Worm (Caenorhabditis elegans): ENCODE results near the gene nhr-93.

nhr-93 gene

DNA sequence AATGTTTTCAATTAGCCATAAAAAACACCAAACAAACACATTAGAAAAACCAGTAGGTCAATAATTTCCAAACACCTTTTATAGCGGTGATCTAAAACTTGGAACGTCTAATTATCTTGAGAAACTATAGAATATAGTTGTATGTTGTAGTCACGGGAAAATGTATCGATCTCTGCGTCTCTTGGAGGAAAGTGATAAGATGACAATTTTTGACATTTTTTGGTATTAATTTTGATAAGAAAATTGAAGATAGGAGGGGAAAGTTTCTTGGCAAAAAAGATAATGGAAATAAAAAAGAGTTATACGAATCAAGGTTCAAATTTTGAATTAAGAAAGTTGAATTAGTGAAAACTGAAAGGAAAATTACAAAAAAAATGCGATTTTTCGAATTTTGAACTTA, 32.5 kb downstream of the nhr-93 start:
- no peak for TF ChIP-seq elt-3 (tag; optimal IDR thresholded peaks at IDR 0.05)
- no peak for TF ChIP-seq drap-1 (GFP tag; optimal IDR thresholded peaks at IDR 0.05)
- no peak for TF ChIP-seq lin-13 (tag; optimal IDR thresholded peaks at IDR 0.05)
- no peak for TF ChIP-seq ceh-83 (GFP tag; optimal IDR thresholded peaks at IDR 0.05)
- TF ChIP-seq mep-1 (tag; optimal IDR thresholded peaks at IDR 0.05) = no peak
- TF ChIP-seq unc-120 (tag; optimal IDR thresholded peaks at IDR 0.05; ENCODE audit: poor library complexity, severe bottlenecking) = no peak
- TF ChIP-seq tbx-8 (GFP tag; optimal IDR thresholded peaks at IDR 0.05) = no peak
- no peak for TF ChIP-seq sptf-1 (tag; optimal IDR thresholded peaks at IDR 0.05)
- TF ChIP-seq unc-62 (GFP tag; optimal IDR thresholded peaks at IDR 0.05) = no peak
- no peak for TF ChIP-seq cnd-1 (tag; optimal IDR thresholded peaks at IDR 0.05)
- TF ChIP-seq blmp-1 (tag; optimal IDR thresholded peaks at IDR 0.05) = no peak
- no peak for TF ChIP-seq M03D4.4 (tag; optimal IDR thresholded peaks at IDR 0.05)

DNA sequence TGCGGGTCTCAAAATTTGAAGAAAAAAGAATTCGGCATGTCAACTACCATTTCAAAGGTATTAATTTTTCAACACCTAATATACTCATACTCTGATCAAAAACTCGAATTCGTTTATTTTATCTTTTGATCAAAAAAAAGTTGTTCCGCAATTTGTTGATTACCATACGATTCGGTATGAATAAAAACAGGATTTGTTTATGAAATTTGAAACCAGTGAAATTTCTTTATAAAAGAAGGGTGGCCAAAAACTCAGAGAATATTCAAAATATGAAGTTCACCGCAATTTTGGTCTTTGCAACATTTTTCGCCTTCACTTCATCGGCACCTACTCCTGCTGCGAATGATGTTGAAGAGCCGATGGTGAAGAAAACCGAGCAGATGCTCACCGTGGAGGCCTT, 36.2 kb downstream of the nhr-93 start, which contains the start of the genes C07G3.8 and C07G3.10:
TSS of gene C07G3.8 (minus strand) at position 101 of the 400 bp plus-strand sequence.
TSS of gene C07G3.10 (plus strand) at position 270 of the 400 bp plus-strand sequence.
- no peak for TF ChIP-seq elt-1 (tag; optimal IDR thresholded peaks at IDR 0.05; ENCODE audit: borderline replicate concordance, insufficient read depth)
- no peak for TF ChIP-seq mep-1 (tag; optimal IDR thresholded peaks at IDR 0.05)
- TF ChIP-seq tbx-8 (GFP tag; optimal IDR thresholded peaks at IDR 0.05) = no peak
- no peak for TF ChIP-seq lin-32 (GFP tag; optimal IDR thresholded peaks at IDR 0.05)
- TF ChIP-seq unc-39 (tag; optimal IDR thresholded peaks at IDR 0.05) = no peak
- TF ChIP-seq sem-2 (GFP tag; optimal IDR thresholded peaks at IDR 0.05) = no peak
- no peak for TF ChIP-seq M03D4.4 (tag; optimal IDR thresholded peaks at IDR 0.05)
- no peak for TF ChIP-seq ceh-43 (GFP tag; optimal IDR thresholded peaks at IDR 0.05)
- no peak for TF ChIP-seq zip-8 (tag; optimal IDR thresholded peaks at IDR 0.05)
- TF ChIP-seq hlh-1 (tag; optimal IDR thresholded peaks at IDR 0.05) = no peak
- no peak for TF ChIP-seq ztf-11 (tag; optimal IDR thresholded peaks at IDR 0.05)
- no peak for TF ChIP-seq lin-13 (tag; optimal IDR thresholded peaks at IDR 0.05)

DNA sequence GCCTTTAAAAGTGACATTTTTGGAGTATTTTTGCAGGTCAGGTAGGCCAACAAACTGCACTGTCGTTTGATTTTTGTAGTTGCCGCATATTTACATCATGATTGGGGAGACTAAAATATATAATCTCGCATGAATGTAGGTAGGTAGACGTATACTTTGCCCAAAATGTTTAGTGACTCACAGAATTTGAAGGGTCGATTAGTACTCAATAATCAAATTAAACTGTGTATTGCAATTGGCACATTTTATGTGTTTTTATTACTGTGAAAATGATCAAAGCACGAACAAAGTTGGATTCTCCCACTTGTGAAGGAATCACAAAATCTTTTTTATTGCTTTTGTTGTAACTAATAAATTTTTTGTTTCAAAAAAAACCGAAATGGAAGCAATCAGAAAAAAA, 41.3 kb downstream of the nhr-93 start, which contains the start of gene C07G3.15:
TSS of gene C07G3.15 (minus strand) at position 101 of the 400 bp plus-strand sequence.
- TF ChIP-seq unc-120 (tag; optimal IDR thresholded peaks at IDR 0.05; ENCODE audit: poor library complexity, severe bottlenecking) (no peak), unc-62 (GFP tag; optimal IDR thresholded peaks at IDR 0.05) (no peak), nhr-2 (tag; optimal IDR thresholded peaks at IDR 0.05) (no peak), lsy-2 (tag; optimal IDR thresholded peaks at IDR 0.05) (no peak), flh-1 (GFP tag; optimal IDR thresholded peaks at IDR 0.05) (no peak), ceh-83 (GFP tag; optimal IDR thresholded peaks at IDR 0.05) (no peak), ces-1 (GFP tag; optimal IDR thresholded peaks at IDR 0.05) (no peak), ztf-11 (tag; optimal IDR thresholded peaks at IDR 0.05) (no peak), nhr-237 (tag; optimal IDR thresholded peaks at IDR 0.05) (no peak), elt-1 (tag; optimal IDR thresholded peaks at IDR 0.05; ENCODE audit: borderline replicate concordance, insufficient read depth) (no peak), blmp-1 (tag; optimal IDR thresholded peaks at IDR 0.05) (no peak), nhr-12 (tag; optimal IDR thresholded peaks at IDR 0.05) (no peak), drap-1 (GFP tag; optimal IDR thresholded peaks at IDR 0.05) (no peak), mab-5 (tag; optimal IDR thresholded peaks at IDR 0.05) (no peak), mep-1 (tag; optimal IDR thresholded peaks at IDR 0.05) (no peak)

DNA sequence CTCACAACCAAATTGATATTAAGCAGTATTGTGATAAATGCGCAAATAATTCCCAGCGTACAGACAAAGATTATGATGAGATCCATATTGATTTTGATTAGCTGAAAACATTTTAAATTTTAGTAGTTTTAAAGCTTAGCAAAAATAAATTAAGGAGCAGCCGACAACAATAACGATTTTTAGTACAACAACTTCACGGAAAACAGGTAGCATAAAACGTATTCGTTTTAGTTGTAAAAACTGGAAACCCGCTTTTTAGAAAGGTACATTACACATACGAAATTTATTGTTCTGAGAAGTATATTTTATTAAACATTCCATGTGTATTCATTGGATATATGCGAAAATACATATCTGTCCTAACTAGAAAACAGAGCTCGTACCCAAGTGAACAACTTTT, 47.8 kb downstream of the nhr-93 start, which contains the start of gene srbc-36:
TSS of gene srbc-36 (minus strand) at position 101 of the 400 bp plus-strand sequence.
- TF ChIP-seq cnd-1 (tag; optimal IDR thresholded peaks at IDR 0.05) (no peak), mab-5 (tag; optimal IDR thresholded peaks at IDR 0.05) (no peak), hlh-1 (tag; optimal IDR thresholded peaks at IDR 0.05) (no peak), nhr-2 (tag; optimal IDR thresholded peaks at IDR 0.05) (no peak), nhr-12 (tag; optimal IDR thresholded peaks at IDR 0.05) (no peak), nhr-237 (tag; optimal IDR thresholded peaks at IDR 0.05) (no peak), unc-62 (GFP tag; optimal IDR thresholded peaks at IDR 0.05) (no peak), blmp-1 (tag; optimal IDR thresholded peaks at IDR 0.05) (no peak)

DNA sequence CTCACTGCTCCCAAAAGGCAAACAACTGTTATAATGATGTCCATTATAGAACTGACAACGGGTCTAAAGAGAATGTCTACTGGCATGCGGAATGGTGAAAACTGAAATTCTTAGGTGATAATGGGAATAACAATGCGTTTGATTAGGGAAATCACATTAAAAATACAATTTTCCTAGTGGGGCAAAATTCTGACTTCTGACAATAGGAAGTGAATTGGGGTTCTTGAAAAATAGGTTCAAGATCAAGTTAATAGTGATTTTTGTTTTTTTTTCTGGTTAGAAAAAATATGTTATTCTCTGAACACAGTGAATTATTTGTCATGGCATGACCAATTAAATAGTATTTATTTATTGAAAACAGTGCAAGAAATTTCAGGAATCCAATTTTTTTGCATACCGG, 51.4 kb downstream of the nhr-93 start, which contains the start of gene srbc-32:
TSS of gene srbc-32 (minus strand) at position 101 of the 400 bp plus-strand sequence.
- TF ChIP-seq ceh-39 (tag; optimal IDR thresholded peaks at IDR 0.05) = no peak
- no peak for TF ChIP-seq mep-1 (tag; optimal IDR thresholded peaks at IDR 0.05)
- TF ChIP-seq mab-5 (tag; optimal IDR thresholded peaks at IDR 0.05) = no peak
- TF ChIP-seq sem-2 (GFP tag; optimal IDR thresholded peaks at IDR 0.05) = no peak
- no peak for TF ChIP-seq nhr-2 (tag; optimal IDR thresholded peaks at IDR 0.05)
- TF ChIP-seq lin-32 (GFP tag; optimal IDR thresholded peaks at IDR 0.05) = no peak
- no peak for TF ChIP-seq elt-3 (tag; optimal IDR thresholded peaks at IDR 0.05)
- no peak for TF ChIP-seq cnd-1 (tag; optimal IDR thresholded peaks at IDR 0.05)
- TF ChIP-seq hlh-1 (tag; optimal IDR thresholded peaks at IDR 0.05) = no peak
- TF ChIP-seq bed-3 (GFP tag; optimal IDR thresholded peaks at IDR 0.05) = no peak
